Worm (Caenorhabditis elegans) whole organism, L4 larva: ENCODE measurements around the gene tba-8.

Source experiments
- F26F4.8 ChIP-seq: fragments of 200-800 bp; sonication (Bioruptor generic); conservative IDR thresholded peaks from 2 replicates; pipeline ENCODE4 v1.3.6; 2022; ENCODE audit warnings: missing genetic modification characterization, missing compliant biosample characterization
- F49E8.2 ChIP-seq: sonication (generic microtip); optimal IDR thresholded peaks from 2 replicates; lab custom pipeline; 2016; ENCODE audit warnings: missing compliant biosample characterization, mild to moderate bottlenecking, missing genetic modification characterization, borderline replicate concordance
- Y105C5A.15 ChIP-seq: fragments of 200-800 bp; sonication (Bioruptor generic); IDR thresholded peaks from 2 replicates; pipeline ENCODE4 v1.3.6; 2022; ENCODE audit warnings: missing genetic modification characterization, missing compliant biosample characterization
- Y48G9A.11 ChIP-seq: fragments of 200-800 bp; sonication (Bioruptor generic); IDR thresholded peaks from 2 replicates; pipeline ENCODE4 v1.3.6; 2022; ENCODE audit warnings: missing genetic modification reagents, missing genetic modification characterization, missing compliant biosample characterization
- Y5F2A.4 ChIP-seq: fragments of 200-800 bp; sonication (Bioruptor generic); optimal IDR thresholded peaks from 2 replicates; lab custom pipeline; 2018; ENCODE audit warnings: mild to moderate bottlenecking, missing genetic modification characterization, missing compliant biosample characterization
- ZK337.2 ChIP-seq: fragments of 200-800 bp; sonication (Bioruptor generic); IDR thresholded peaks from 2 replicates; pipeline ENCODE4 v1.3.6; 2022; ENCODE audit warnings: missing genetic modification reagents, missing genetic modification characterization, missing compliant biosample characterization
- ZK546.5 ChIP-seq, 2 experiments: sonication (generic microtip); optimal IDR thresholded peaks; 2 replicates each; lab custom pipeline; 2017; ENCODE audit warnings: missing biosample characterization in 2 of 2, missing genetic modification characterization in 2 of 2
- aha-1 ChIP-seq: fragments of 150-350 bp; peaks from one replicate; lab custom pipeline; 2014; ENCODE audit warnings: missing biosample characterization, missing genetic modification characterization
- ceh-20 ChIP-seq: fragments of 200-800 bp; sonication (Bioruptor generic); IDR thresholded peaks from 2 replicates; pipeline ENCODE4 v1.3.6; 2022; ENCODE audit warnings: missing genetic modification reagents, missing genetic modification characterization, missing compliant biosample characterization
- ceh-28 ChIP-seq: fragments of 150-350 bp; optimal IDR thresholded peaks from 2 replicates; lab custom pipeline; 2014; ENCODE audit warnings: missing biosample characterization, missing genetic modification reagents, missing genetic modification characterization
- ceh-62 ChIP-seq: sonication (generic microtip); optimal IDR thresholded peaks from 2 replicates; lab custom pipeline; 2017; ENCODE audit warnings: missing biosample characterization, missing genetic modification characterization
- ces-1 ChIP-seq: fragments of 150-350 bp; sonication (generic microtip); optimal IDR thresholded peaks from 4 replicates; lab custom pipeline; 2014; ENCODE audit warnings: missing biosample characterization, missing genetic modification reagents, missing genetic modification characterization
- daf-16 ChIP-seq, 3 experiments: sonication (generic microtip); optimal IDR thresholded peaks; 2 replicates each; lab custom pipeline; 2016 to 2017; ENCODE audit warnings: missing genetic modification characterization in 3 of 3, missing genetic modification reagents in 3 of 3, mild to moderate bottlenecking in 2 of 3, missing compliant biosample characterization in 2 of 3, missing biosample characterization in 1 of 3, moderate library complexity in 1 of 3
- daf-8 ChIP-seq: fragments of 200-800 bp; sonication (Bioruptor generic); IDR thresholded peaks from 2 replicates; pipeline ENCODE4 v1.3.6; 2022; ENCODE audit warnings: missing genetic modification characterization, missing compliant biosample characterization
- duxl-1 ChIP-seq: sonication (generic microtip); optimal IDR thresholded peaks from 2 replicates; lab custom pipeline; 2016; ENCODE audit warnings: mild to moderate bottlenecking, missing genetic modification characterization, moderate library complexity, missing compliant biosample characterization; ENCODE audit not compliant: poor library complexity
- dve-1 ChIP-seq: sonication (generic microtip); optimal IDR thresholded peaks from 2 replicates; lab custom pipeline; 2017; ENCODE audit warnings: antibody characterized with exemption, mild to moderate bottlenecking, missing genetic modification characterization, missing compliant biosample characterization; ENCODE audit not compliant: insufficient read depth
- fkh-10 ChIP-seq: fragments of 150-350 bp; optimal IDR thresholded peaks from 2 replicates; lab custom pipeline; 2014; ENCODE audit warnings: missing biosample characterization, missing genetic modification reagents, missing genetic modification characterization
- hif-1 ChIP-seq, 2 experiments: sonication (generic microtip); optimal IDR thresholded peaks; 2 replicates each; lab custom pipeline; 2016 to 2017; ENCODE audit warnings: missing compliant biosample characterization in 2 of 2, missing genetic modification characterization in 2 of 2, missing genetic modification reagents in 2 of 2, missing genotype in 2 of 2, mild to moderate bottlenecking in 1 of 2
- hlh-11 ChIP-seq: fragments of 200-800 bp; sonication (Bioruptor generic); optimal IDR thresholded peaks from 2 replicates; lab custom pipeline; 2018; ENCODE audit warnings: mild to moderate bottlenecking, missing genetic modification characterization, missing compliant biosample characterization
- hlh-30 ChIP-seq: sonication (generic microtip); optimal IDR thresholded peaks from 2 replicates; lab custom pipeline; 2017; ENCODE audit warnings: antibody characterized with exemption, mild to moderate bottlenecking, missing genetic modification characterization, missing compliant biosample characterization; ENCODE audit not compliant: insufficient read depth
- lim-7 ChIP-seq: fragments of 200-800 bp; sonication (Bioruptor generic); IDR thresholded peaks from 2 replicates; pipeline ENCODE4 v1.3.6; 2022; ENCODE audit warnings: missing genetic modification characterization, missing compliant biosample characterization
- lin-1 ChIP-seq: fragments of 200-800 bp; sonication (Bioruptor generic); IDR thresholded peaks from 2 replicates; pipeline ENCODE4 v1.3.6; 2022; ENCODE audit warnings: missing genetic modification reagents, missing genetic modification characterization, missing compliant biosample characterization
- lin-15B ChIP-seq: fragments of 150-350 bp; sonication (generic microtip); optimal IDR thresholded peaks from 3 replicates; lab custom pipeline; 2014; ENCODE audit warnings: missing biosample characterization, missing genetic modification characterization
- lin-29 ChIP-seq: fragments of 200-800 bp; sonication (Bioruptor generic); IDR thresholded peaks from 2 replicates; pipeline ENCODE4 v1.3.6; 2022; ENCODE audit warnings: missing genetic modification reagents, missing genetic modification characterization, missing compliant biosample characterization
- lin-39 ChIP-seq: fragments of 150-350 bp; optimal IDR thresholded peaks from 2 replicates; lab custom pipeline; 2014; ENCODE audit warnings: missing biosample characterization, missing genetic modification reagents, missing genetic modification characterization
- madf-9 ChIP-seq: fragments of 200-800 bp; sonication (Bioruptor generic); conservative IDR thresholded peaks from 2 replicates; pipeline ENCODE4 v1.3.6; 2022; ENCODE audit warnings: missing genetic modification reagents, missing genetic modification characterization, missing compliant biosample characterization
- mdl-1 ChIP-seq, 2 experiments: fragments of 150-350 bp in 1 of 2; sonication (generic microtip) in 1 of 2; optimal IDR thresholded peaks; 2 replicates each; lab custom pipeline; 2014 to 2017; ENCODE audit warnings: missing biosample characterization in 2 of 2, missing genetic modification characterization in 2 of 2
- mdt-29 ChIP-seq: fragments of 200-800 bp; sonication (Bioruptor generic); IDR thresholded peaks from 2 replicates; pipeline ENCODE4 v1.3.6; 2022; ENCODE audit warnings: missing genetic modification reagents, missing genetic modification characterization, missing compliant biosample characterization
- mes-2 ChIP-seq: sonication (generic microtip); optimal IDR thresholded peaks from 2 replicates; lab custom pipeline; 2016; ENCODE audit warnings: missing genotype, mild to moderate bottlenecking, missing genetic modification characterization, missing compliant biosample characterization; ENCODE audit not compliant: poor library complexity, severe bottlenecking
- nhr-11 ChIP-seq: fragments of 150-350 bp; optimal IDR thresholded peaks from 2 replicates; lab custom pipeline; 2014; ENCODE audit warnings: missing biosample characterization, missing genetic modification characterization
- nhr-111 ChIP-seq: fragments of 200-800 bp; sonication (Bioruptor generic); optimal IDR thresholded peaks from 2 replicates; lab custom pipeline; 2018; ENCODE audit warnings: mild to moderate bottlenecking, missing genetic modification characterization, missing compliant biosample characterization
- nhr-237 ChIP-seq: sonication (generic microtip); optimal IDR thresholded peaks from 2 replicates; lab custom pipeline; 2017; ENCODE audit warnings: missing biosample characterization, missing genetic modification characterization
- nhr-41 ChIP-seq: fragments of 200-800 bp; sonication (Bioruptor generic); IDR thresholded peaks from 2 replicates; pipeline ENCODE4 v1.3.6; 2022; ENCODE audit warnings: missing genetic modification reagents, missing genetic modification characterization, missing compliant biosample characterization
- nhr-42 ChIP-seq: fragments of 200-800 bp; sonication (Bioruptor generic); IDR thresholded peaks from 2 replicates; pipeline ENCODE4 v1.3.6; 2022; ENCODE audit warnings: missing genetic modification characterization, missing compliant biosample characterization
- nhr-48 ChIP-seq: sonication (generic microtip); optimal IDR thresholded peaks from 2 replicates; lab custom pipeline; 2016; ENCODE audit warnings: mild to moderate bottlenecking, missing genetic modification characterization, missing compliant biosample characterization
- nhr-6 ChIP-seq: fragments of 150-350 bp; optimal IDR thresholded peaks from 2 replicates; lab custom pipeline; 2014; ENCODE audit warnings: missing biosample characterization, missing genetic modification characterization
- nhr-76 ChIP-seq: fragments of 150-350 bp; optimal IDR thresholded peaks from 2 replicates; lab custom pipeline; 2014; ENCODE audit warnings: missing biosample characterization, missing genetic modification characterization
- pha-4 ChIP-seq, 2 experiments: fragments of 150-350 bp in 1 of 2; fragments of 200-800 bp in 1 of 2; sonication (Bioruptor generic) in 1 of 2; IDR thresholded peaks in 1 of 2; optimal IDR thresholded peaks in 1 of 2; 2 replicates each; pipeline versions ENCODE4 v1.3.6 to Lab custom; 2014 to 2022; ENCODE audit warnings: missing genetic modification characterization in 2 of 2, missing genetic modification reagents in 2 of 2, missing biosample characterization in 1 of 2, missing compliant biosample characterization in 1 of 2
- pqm-1 ChIP-seq: sonication (generic microtip); optimal IDR thresholded peaks from 2 replicates; lab custom pipeline; 2017; ENCODE audit warnings: missing biosample characterization, missing genetic modification characterization
- saeg-2 ChIP-seq: fragments of 200-800 bp; sonication (Bioruptor generic); IDR thresholded peaks from 2 replicates; pipeline ENCODE4 v1.3.6; 2022; ENCODE audit warnings: missing genetic modification reagents, missing genetic modification characterization, missing compliant biosample characterization
- skn-1 ChIP-seq: fragments of 150-350 bp; optimal IDR thresholded peaks from 2 replicates; lab custom pipeline; 2014; ENCODE audit warnings: missing biosample characterization, missing genetic modification characterization
- snpc-4 ChIP-seq: fragments of 150-350 bp; optimal IDR thresholded peaks from 2 replicates; lab custom pipeline; 2014; ENCODE audit warnings: missing biosample characterization, missing genetic modification characterization
- spr-1 ChIP-seq: sonication (generic microtip); optimal IDR thresholded peaks from 2 replicates; lab custom pipeline; 2016; ENCODE audit warnings: mild to moderate bottlenecking, missing genetic modification characterization, missing compliant biosample characterization
- unc-130 ChIP-seq: sonication (generic microtip); optimal IDR thresholded peaks from 2 replicates; lab custom pipeline; 2016; ENCODE audit warnings: missing genetic modification reagents, missing genetic modification characterization, missing compliant biosample characterization
- unc-39 ChIP-seq: sonication (generic microtip); optimal IDR thresholded peaks from 2 replicates; lab custom pipeline; 2017; ENCODE audit warnings: missing biosample characterization, missing genetic modification characterization
- zfp-2 ChIP-seq: sonication (generic microtip); optimal IDR thresholded peaks from 2 replicates; lab custom pipeline; 2016; ENCODE audit warnings: mild to moderate bottlenecking, missing genetic modification characterization, missing compliant biosample characterization
- zfp-3 ChIP-seq: fragments of 200-800 bp; sonication (Bioruptor generic); conservative IDR thresholded peaks from 2 replicates; pipeline ENCODE4 v1.3.6; 2022; ENCODE audit warnings: missing genetic modification reagents, missing genetic modification characterization, missing compliant biosample characterization
- ztf-11 ChIP-seq: fragments of 150-350 bp; optimal IDR thresholded peaks from 2 replicates; lab custom pipeline; 2014; ENCODE audit warnings: missing biosample characterization, missing genetic modification characterization

tba-8 gene

ce11 chrX:9467573-9467972, 9.4 kb upstream of the tba-8 start (continued):
- TF ChIP-seq dve-1 (peak; percentile 73), snpc-4 (no peak), skn-1 (no peak), pqm-1 (tag; lab: Kevin White, UChicago) (no peak), ceh-28 (no peak), ZK337.2 (peak; percentile 67), madf-9 (peak; percentile 89), lim-7 (GFP tag; lab: Robert Waterston, UW) (peak; percentile 88), ces-1 (GFP tag; lab: Kevin White, UChicago) (peak; percentile 51), zfp-2 (tag; lab: Kevin White, UChicago) (peak; percentile 55), mdt-29 (GFP tag; lab: Robert Waterston, UW) (no peak; the same call in none of the 2 replicates), Y105C5A.15 (GFP tag; lab: Robert Waterston, UW) (peak; percentile 15; the same call in 1 of the 2 replicates), nhr-41 (peak; percentile 84), nhr-11 (tag; lab: Kevin White, UChicago) (peak; percentile 31), F49E8.2 (tag; lab: Kevin White, UChicago) (peak; percentile 21), ceh-62 (tag; lab: Kevin White, UChicago) (no peak), lin-29 (GFP tag; lab: Robert Waterston, UW) (peak; percentile 61; the same call in 1 of the 2 replicates), spr-1 (peak; percentile 81), nhr-42 (peak; percentile 87), daf-8 (no peak), duxl-1 (tag; lab: Kevin White, UChicago) (peak; percentile 90), nhr-6 (tag; lab: Kevin White, UChicago) (peak; percentile 10)

ce11 chrX:9465722-9466132, 7.6 kb upstream of the tba-8 start:
- peak; percentile 3 for TF ChIP-seq nhr-111
- peak; percentile 97 for TF ChIP-seq pha-4 (GFP tag; IDR thresholded peaks at IDR 0.05; lab: Robert Waterston, UW)
- TF ChIP-seq pha-4 (tag; optimal IDR thresholded peaks at IDR 0.05; lab: Kevin White, UChicago) = peak; percentile 99
- peak; percentile 95 for TF ChIP-seq Y5F2A.4 (GFP tag; lab: Kevin White, UChicago)
- TF ChIP-seq nhr-76 (tag; lab: Kevin White, UChicago) = peak; percentile 85
- TF ChIP-seq zfp-3 (GFP tag; lab: Robert Waterston, UW) = peak; percentile 95
- peak; percentile 98 for TF ChIP-seq nhr-48 (tag; lab: Kevin White, UChicago)
- TF ChIP-seq spr-1 = peak; percentile 98
- no peak for TF ChIP-seq F49E8.2 (tag; lab: Kevin White, UChicago)
- peak; percentile 97 for TF ChIP-seq saeg-2 (GFP tag; lab: Robert Waterston, UW)
- TF ChIP-seq lim-7 (GFP tag; lab: Robert Waterston, UW) = peak; percentile 41; the same call in 1 of the 2 replicates
- peak; percentile 98 for TF ChIP-seq madf-9
- TF ChIP-seq lin-39 (tag; lab: Kevin White, UChicago) = peak; percentile 95
- peak; percentile 98 for TF ChIP-seq ceh-20 (GFP tag; lab: Robert Waterston, UW)
- peak; percentile 1 for TF ChIP-seq unc-130 (GFP tag; lab: Kevin White, UChicago)
- peak; percentile 99 for TF ChIP-seq fkh-10 (GFP tag; lab: Kevin White, UChicago)
- peak; percentile 98 to 99 for TF ChIP-seq daf-16 (GFP tag; optimal IDR thresholded peaks at IDR 0.05; lab: Kevin White, UChicago)
- peak; percentile 99 for TF ChIP-seq daf-16 (tag; optimal IDR thresholded peaks at IDR 0.05; lab: Kevin White, UChicago)
- peak; percentile 91 for TF ChIP-seq nhr-237 (tag; lab: Kevin White, UChicago)
- TF ChIP-seq aha-1 (tag; lab: Kevin White, UChicago) = peak; percentile 100
- TF ChIP-seq unc-39 = peak; percentile 98
- TF ChIP-seq ztf-11 (tag; lab: Kevin White, UChicago) = peak; percentile 80
- TF ChIP-seq ZK546.5 (tag; optimal IDR thresholded peaks at IDR 0.05; lab: Kevin White, UChicago) = peak; percentile 36 to 85
- peak; percentile 71 for TF ChIP-seq Y48G9A.11 (GFP tag; lab: Robert Waterston, UW)
- TF ChIP-seq mdl-1 (tag; optimal IDR thresholded peaks at IDR 0.05; lab: Kevin White, UChicago) = peak; percentile 96
- TF ChIP-seq hlh-30 (tag; lab: Kevin White, UChicago) = peak; percentile 97
- TF ChIP-seq nhr-42 = peak; percentile 99
- peak; percentile 65 to 89 for TF ChIP-seq hif-1 (tag; optimal IDR thresholded peaks at IDR 0.05; lab: Kevin White, UChicago)
- peak; percentile 97 for TF ChIP-seq hlh-11
- peak; percentile 5 for TF ChIP-seq lin-15B (tag; lab: Kevin White, UChicago)
- no peak for TF ChIP-seq F26F4.8
- peak; percentile 98 for TF ChIP-seq mes-2 (tag; lab: Kevin White, UChicago)
- TF ChIP-seq mdt-29 (GFP tag; lab: Robert Waterston, UW) = peak; percentile 95
- TF ChIP-seq lin-1 (GFP tag; lab: Robert Waterston, UW) = peak; percentile 93
- peak; percentile 89 for TF ChIP-seq zfp-2 (tag; lab: Kevin White, UChicago)
